Worm (Caenorhabditis elegans) whole organism, mixed stage, embryonic: ENCODE measurements around the gene C07A9.9.
A peak's percentile ranks its signal among the peaks of the same experiment; 100 is the strongest.

Experiments used
- M03D4.4 ChIP-seq: sonication (generic microtip); optimal IDR thresholded peaks from 2 replicates; lab custom pipeline; 2017; ENCODE audit warnings: mild to moderate bottlenecking, missing genetic modification characterization, missing compliant biosample characterization
- bed-3 ChIP-seq: fragments of 200-800 bp; sonication (Bioruptor generic); optimal IDR thresholded peaks from 3 replicates; lab custom pipeline; 2018; ENCODE audit warnings: mild to moderate bottlenecking, missing genetic modification characterization, moderate library complexity, missing compliant biosample characterization
- blmp-1 ChIP-seq: fragments of 150-350 bp; optimal IDR thresholded peaks from 2 replicates; lab custom pipeline; 2014; ENCODE audit warnings: missing biosample characterization, missing genetic modification characterization
- ceh-39 ChIP-seq: fragments of 150-350 bp; optimal IDR thresholded peaks from 2 replicates; lab custom pipeline; 2014; ENCODE audit warnings: missing biosample characterization, missing genetic modification characterization
- ceh-43 ChIP-seq: fragments of 200-800 bp; sonication (Bioruptor generic); optimal IDR thresholded peaks from 2 replicates; lab custom pipeline; 2018; ENCODE audit warnings: mild to moderate bottlenecking, missing genetic modification characterization, moderate library complexity, missing compliant biosample characterization
- ces-1 ChIP-seq: fragments of 150-350 bp; optimal IDR thresholded peaks from 2 replicates; lab custom pipeline; 2014; ENCODE audit warnings: missing biosample characterization, missing genetic modification reagents, missing genetic modification characterization
- drap-1 ChIP-seq: fragments of 200-800 bp; sonication (Bioruptor generic); optimal IDR thresholded peaks from 3 replicates; lab custom pipeline; 2018; ENCODE audit warnings: mild to moderate bottlenecking, missing genetic modification characterization, missing compliant biosample characterization
- elt-1 ChIP-seq: sonication (generic microtip); optimal IDR thresholded peaks from 2 replicates; lab custom pipeline; 2017; ENCODE audit warnings: missing genetic modification characterization, mild to moderate bottlenecking, missing compliant biosample characterization, antibody characterized with exemption, moderate library complexity, borderline replicate concordance; ENCODE audit not compliant: insufficient read depth
- elt-3 ChIP-seq: fragments of 150-350 bp; optimal IDR thresholded peaks from 2 replicates; lab custom pipeline; 2014; ENCODE audit warnings: missing biosample characterization, missing genetic modification characterization
- flh-1 ChIP-seq: fragments of 200-800 bp; sonication (Bioruptor generic); optimal IDR thresholded peaks from 2 replicates; lab custom pipeline; 2018; ENCODE audit warnings: mild to moderate bottlenecking, missing genetic modification characterization, moderate library complexity, missing compliant biosample characterization
- ham-2 ChIP-seq: fragments of 200-800 bp; sonication (Bioruptor generic); optimal IDR thresholded peaks from 2 replicates; lab custom pipeline; 2018; ENCODE audit warnings: mild to moderate bottlenecking, missing genetic modification characterization, missing compliant biosample characterization
- hlh-1 ChIP-seq: fragments of 150-350 bp; optimal IDR thresholded peaks from 2 replicates; lab custom pipeline; 2014; ENCODE audit warnings: missing biosample characterization, missing genetic modification reagents, missing genetic modification characterization
- lin-13 ChIP-seq: fragments of 150-350 bp; optimal IDR thresholded peaks from 2 replicates; lab custom pipeline; 2014; ENCODE audit warnings: missing biosample characterization, missing genetic modification characterization
- lin-32 ChIP-seq: fragments of 200-800 bp; sonication (Bioruptor generic); optimal IDR thresholded peaks from 2 replicates; lab custom pipeline; 2018; ENCODE audit warnings: mild to moderate bottlenecking, missing genetic modification characterization, missing compliant biosample characterization
- lsy-2 ChIP-seq: fragments of 150-350 bp; optimal IDR thresholded peaks from 2 replicates; lab custom pipeline; 2014; ENCODE audit warnings: missing biosample characterization, missing genetic modification characterization
- mab-5 ChIP-seq: fragments of 150-350 bp; optimal IDR thresholded peaks from 2 replicates; lab custom pipeline; 2014; ENCODE audit warnings: missing biosample characterization, missing genetic modification characterization
- mep-1 ChIP-seq: fragments of 150-350 bp; optimal IDR thresholded peaks from 2 replicates; lab custom pipeline; 2017; ENCODE audit warnings: missing biosample characterization, missing genetic modification reagents, missing genetic modification characterization, inconsistent platforms
- mls-2 ChIP-seq: sonication (generic microtip); optimal IDR thresholded peaks from 2 replicates; lab custom pipeline; 2016; ENCODE audit warnings: mild to moderate bottlenecking, missing genetic modification characterization, moderate library complexity, missing compliant biosample characterization
- nhr-12 ChIP-seq: fragments of 150-350 bp; optimal IDR thresholded peaks from 2 replicates; lab custom pipeline; 2014; ENCODE audit warnings: missing biosample characterization, missing genetic modification characterization
- nhr-2 ChIP-seq: fragments of 150-350 bp; optimal IDR thresholded peaks from 2 replicates; lab custom pipeline; 2014; ENCODE audit warnings: missing biosample characterization, missing genetic modification characterization
- nhr-237 ChIP-seq: fragments of 150-350 bp; optimal IDR thresholded peaks from 2 replicates; lab custom pipeline; 2014; ENCODE audit warnings: missing biosample characterization, missing genetic modification characterization
- nhr-28 ChIP-seq: fragments of 150-350 bp; optimal IDR thresholded peaks from 2 replicates; lab custom pipeline; 2014; ENCODE audit warnings: missing biosample characterization, missing genetic modification characterization
- nhr-76 ChIP-seq: sonication (generic microtip); optimal IDR thresholded peaks from 2 replicates; lab custom pipeline; 2017; ENCODE audit warnings: missing biosample characterization, missing genetic modification characterization
- pha-4 ChIP-seq: fragments of 150-350 bp; optimal IDR thresholded peaks from 2 replicates; lab custom pipeline; 2018; ENCODE audit warnings: missing biosample characterization, missing genetic modification reagents, missing genetic modification characterization
- sem-2 ChIP-seq: fragments of 200-800 bp; sonication (Bioruptor generic); optimal IDR thresholded peaks from 2 replicates; lab custom pipeline; 2018; ENCODE audit warnings: mild to moderate bottlenecking, missing genetic modification characterization, missing compliant biosample characterization
- snpc-4 ChIP-seq: fragments of 150-350 bp; optimal IDR thresholded peaks from 2 replicates; lab custom pipeline; 2014; ENCODE audit warnings: missing biosample characterization, missing genetic modification characterization
- sptf-1 ChIP-seq: sonication (generic microtip); optimal IDR thresholded peaks from 2 replicates; lab custom pipeline; 2017; ENCODE audit warnings: mild to moderate bottlenecking, missing genetic modification characterization, moderate library complexity, missing compliant biosample characterization
- tbx-8 ChIP-seq: fragments of 200-800 bp; sonication (Bioruptor generic); optimal IDR thresholded peaks from 2 replicates; lab custom pipeline; 2018; ENCODE audit warnings: mild to moderate bottlenecking, missing genetic modification characterization, moderate library complexity, missing compliant biosample characterization
- unc-120 ChIP-seq: sonication (generic microtip); optimal IDR thresholded peaks from 2 replicates; lab custom pipeline; 2017; ENCODE audit warnings: missing genetic modification characterization, missing compliant biosample characterization; ENCODE audit not compliant: poor library complexity, severe bottlenecking
- unc-39 ChIP-seq: fragments of 150-350 bp; optimal IDR thresholded peaks from 2 replicates; lab custom pipeline; 2014; ENCODE audit warnings: missing biosample characterization, missing genetic modification characterization
- unc-62 ChIP-seq: fragments of 150-350 bp; optimal IDR thresholded peaks from 2 replicates; lab custom pipeline; 2014; ENCODE audit warnings: missing biosample characterization, missing genetic modification reagents, missing genetic modification characterization
- zip-8 ChIP-seq: fragments of 150-350 bp; optimal IDR thresholded peaks from 2 replicates; lab custom pipeline; 2014; ENCODE audit warnings: missing biosample characterization, missing genetic modification characterization
- ztf-11 ChIP-seq: fragments of 150-350 bp; optimal IDR thresholded peaks from 2 replicates; lab custom pipeline; 2014; ENCODE audit warnings: missing biosample characterization, missing genetic modification characterization

C07A9.9 gene

ce11 chrIII:9658569-9658968 is 8.9 kb downstream of the C07A9.9 start:
- TF ChIP-seq mls-2 (tag; lab: Kevin White, UChicago) (no peak), bed-3 (GFP tag; lab: Kevin White, UChicago) (no peak), elt-1 (tag; lab: Kevin White, UChicago) (no peak), sptf-1 (tag; lab: Kevin White, UChicago) (no peak), lin-32 (GFP tag; lab: Kevin White, UChicago) (no peak), ces-1 (no peak), mep-1 (tag; lab: Kevin White, UChicago) (no peak), ceh-39 (no peak), unc-120 (tag; lab: Kevin White, UChicago) (no peak), unc-39 (tag; lab: Kevin White, UChicago) (no peak), M03D4.4 (tag; lab: Kevin White, UChicago) (no peak), lsy-2 (tag; lab: Kevin White, UChicago) (no peak), tbx-8 (GFP tag; lab: Kevin White, UChicago) (no peak), flh-1 (no peak), lin-13 (tag; lab: Kevin White, UChicago) (no peak), nhr-237 (tag; lab: Kevin White, UChicago) (no peak), nhr-28 (tag; lab: Kevin White, UChicago) (no peak), ham-2 (GFP tag; lab: Kevin White, UChicago) (no peak)

ce11 chrIII:9655802-9656201 is 11.6 kb downstream of the C07A9.9 start, which contains the start of gene C15H7.4:
TSS of gene C15H7.4 (minus strand) at chrIII:9655902.
- no peak for TF ChIP-seq blmp-1 (tag; lab: Kevin White, UChicago)
- no peak for TF ChIP-seq unc-39 (tag; lab: Kevin White, UChicago)
- TF ChIP-seq M03D4.4 (tag; lab: Kevin White, UChicago) = no peak
- no peak for TF ChIP-seq elt-3 (tag; lab: Kevin White, UChicago)
- TF ChIP-seq ztf-11 (tag; lab: Kevin White, UChicago) = no peak
- TF ChIP-seq unc-120 (tag; lab: Kevin White, UChicago) = no peak
- no peak for TF ChIP-seq nhr-12 (tag; lab: Kevin White, UChicago)
- no peak for TF ChIP-seq unc-62 (GFP tag; lab: Kevin White, UChicago)
- TF ChIP-seq mab-5 (tag; lab: Kevin White, UChicago) = no peak
- TF ChIP-seq drap-1 (GFP tag; lab: Kevin White, UChicago) = no peak
- no peak for TF ChIP-seq mep-1 (tag; lab: Kevin White, UChicago)
- no peak for TF ChIP-seq pha-4
- TF ChIP-seq hlh-1 = no peak
- TF ChIP-seq zip-8 (tag; lab: Kevin White, UChicago) = no peak
- TF ChIP-seq sem-2 (GFP tag; lab: Kevin White, UChicago) = no peak
- TF ChIP-seq snpc-4 (tag; lab: Kevin White, UChicago) = no peak
- no peak for TF ChIP-seq nhr-76 (tag; lab: Kevin White, UChicago)
- no peak for TF ChIP-seq nhr-237 (tag; lab: Kevin White, UChicago)
- TF ChIP-seq nhr-2 (tag; lab: Kevin White, UChicago) = no peak
- no peak for TF ChIP-seq ceh-39
- TF ChIP-seq, all 35 proteins: peak for 0

ce11 chrIII:9651871-9652270 is 15.6 kb downstream of the C07A9.9 start, which contains the start of gene C15H7.3:
TSS of gene C15H7.3 (minus strand) at chrIII:9651971.
- TF ChIP-seq lin-32 (GFP tag; lab: Kevin White, UChicago) (no peak), nhr-237 (tag; lab: Kevin White, UChicago) (no peak), nhr-2 (tag; lab: Kevin White, UChicago) (no peak), snpc-4 (tag; lab: Kevin White, UChicago) (no peak), ceh-43 (no peak), lin-13 (tag; lab: Kevin White, UChicago) (no peak), ceh-39 (no peak)

ce11 chrIII:9646440-9647021 is 20.9 kb downstream of the C07A9.9 start:
- TF ChIP-seq mep-1 (tag; lab: Kevin White, UChicago) = peak; percentile 3
- TF ChIP-seq lsy-2 (tag; lab: Kevin White, UChicago) = peak; percentile 37
- TF ChIP-seq ham-2 (GFP tag; lab: Kevin White, UChicago) = peak; percentile 60
- TF ChIP-seq mls-2 (tag; lab: Kevin White, UChicago) = no peak
- TF ChIP-seq pha-4 = no peak
- TF ChIP-seq ztf-11 (tag; lab: Kevin White, UChicago) = no peak
- no peak for TF ChIP-seq snpc-4 (tag; lab: Kevin White, UChicago)
- no peak for TF ChIP-seq unc-62 (GFP tag; lab: Kevin White, UChicago)
- TF ChIP-seq sem-2 (GFP tag; lab: Kevin White, UChicago) = no peak
- TF ChIP-seq blmp-1 (tag; lab: Kevin White, UChicago) = peak; percentile 94
